Worm (Caenorhabditis elegans) whole organism, young adult: ENCODE data around the gene F57B9.3.

Experiments used
- B0035.1 ChIP-seq: sonication (generic microtip); optimal IDR thresholded peaks from 2 replicates; lab custom pipeline; 2016; ENCODE audit warnings: missing genetic modification characterization, mild to moderate bottlenecking, missing compliant biosample characterization, missing genotype, missing genetic modification reagents
- F49E8.2 ChIP-seq: sonication (generic microtip); optimal IDR thresholded peaks from 3 replicates; lab custom pipeline; 2017; ENCODE audit warnings: missing genetic modification characterization, mild to moderate bottlenecking, missing compliant biosample characterization, antibody characterized with exemption, moderate library complexity; ENCODE audit not compliant: insufficient read depth
- K11D2.4 ChIP-seq: fragments of 200-800 bp; sonication (Bioruptor generic); IDR thresholded peaks from 2 replicates; pipeline ENCODE4 v1.3.6; 2022; ENCODE audit warnings: missing genetic modification reagents, missing genetic modification characterization, missing compliant biosample characterization
- Y53G8AR.9 ChIP-seq: fragments of 200-800 bp; sonication (Bioruptor generic); conservative IDR thresholded peaks from 2 replicates; pipeline ENCODE4 v1.3.6; 2022; ENCODE audit warnings: missing genetic modification reagents, missing genetic modification characterization, missing compliant biosample characterization
- lin-35 ChIP-seq, 3 experiments: fragments of 150-350 bp in 2 of 3; sonication (generic microtip) in 1 of 3; optimal IDR thresholded peaks; 2 replicates each; lab custom pipeline; 2014 to 2018; ENCODE audit warnings: missing biosample characterization in 3 of 3, missing genetic modification characterization in 3 of 3, missing genetic modification reagents in 3 of 3
- lin-54 ChIP-seq: fragments of 200-800 bp; sonication (Bioruptor generic); optimal IDR thresholded peaks from 2 replicates; lab custom pipeline; 2018; ENCODE audit warnings: mild to moderate bottlenecking, missing genetic modification characterization, missing compliant biosample characterization
- lir-1 ChIP-seq: fragments of 200-800 bp; sonication (Bioruptor generic); conservative IDR thresholded peaks from 2 replicates; pipeline ENCODE4 v1.3.6; 2022; ENCODE audit warnings: missing genetic modification reagents, missing genetic modification characterization, missing compliant biosample characterization
- lsl-1 ChIP-seq: fragments of 200-800 bp; sonication (Bioruptor generic); optimal IDR thresholded peaks from 2 replicates; lab custom pipeline; 2018; ENCODE audit warnings: mild to moderate bottlenecking, missing genetic modification characterization, moderate library complexity, missing compliant biosample characterization
- mel-28 ChIP-seq: sonication (generic microtip); optimal IDR thresholded peaks from 2 replicates; lab custom pipeline; 2016; ENCODE audit warnings: borderline replicate concordance, mild to moderate bottlenecking, missing genetic modification characterization, missing compliant biosample characterization
- nhr-80 ChIP-seq: sonication (generic microtip); optimal IDR thresholded peaks from 2 replicates; lab custom pipeline; 2016; ENCODE audit warnings: missing genetic modification characterization, missing compliant biosample characterization

DNA sequence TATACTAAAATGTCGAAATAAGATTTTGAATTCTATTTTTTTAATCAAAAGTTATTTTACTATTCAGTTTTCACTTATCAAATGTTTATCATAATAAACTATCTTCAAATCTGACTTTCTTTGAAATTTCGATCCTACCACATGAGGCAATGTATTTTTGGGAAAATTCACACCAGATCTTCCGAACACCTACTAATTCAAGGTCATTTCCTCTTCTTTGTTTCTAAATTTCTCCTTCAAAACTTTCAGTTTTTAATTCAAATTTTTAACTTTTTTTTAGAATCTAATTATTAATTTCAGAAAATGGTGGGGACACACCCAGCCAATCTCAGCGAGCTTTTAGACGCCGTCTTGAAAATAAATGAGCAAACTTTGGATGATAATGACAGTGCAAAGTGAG lies 40.0 kb downstream of the F57B9.3 start, which contains the start of gene ceh-20:
- TF ChIP-seq F49E8.2 (tag; lab: Kevin White, UChicago) (no peak), lin-35 (GFP tag; optimal IDR thresholded peaks at IDR 0.05; lab: Kevin White, UChicago) (no peak), Y53G8AR.9 (GFP tag; lab: Robert Waterston, UW) (no peak), nhr-80 (no peak), mel-28 (tag; lab: Kevin White, UChicago) (no peak), lin-54 (GFP tag; lab: Kevin White, UChicago) (no peak), B0035.1 (tag; lab: Kevin White, UChicago) (no peak), lsl-1 (GFP tag; lab: Kevin White, UChicago) (no peak), lir-1 (no peak), K11D2.4 (no peak)
